Fruit fly (Drosophila melanogaster) whole organism, adult: ENCODE results near the gene Xpac.

ENCODE experiments used
- CG11617 ChIP-seq: fragments of 200-800 bp; sonication (Bioruptor generic); optimal IDR thresholded peaks from 2 replicates; lab custom pipeline; 2017; ENCODE audit warnings: mild to moderate bottlenecking, missing biosample characterization, missing genetic modification reagents, missing genetic modification characterization
- CG12768 ChIP-seq: fragments of 200-800 bp; sonication (Bioruptor generic); optimal IDR thresholded peaks from 2 replicates; lab custom pipeline; 2017; ENCODE audit warnings: missing biosample characterization, missing genetic modification characterization, mild to moderate bottlenecking, moderate library complexity, missing genetic modification reagents
- CG14711 ChIP-seq: fragments of 200-800 bp; sonication (Bioruptor generic); optimal IDR thresholded peaks from 2 replicates; lab custom pipeline; 2018; ENCODE audit warnings: missing biosample characterization, mild to moderate bottlenecking, missing genetic modification characterization, moderate library complexity
- CG1620 ChIP-seq: fragments of 200-800 bp; sonication (Bioruptor generic); optimal IDR thresholded peaks from 2 replicates; lab custom pipeline; 2016; ENCODE audit warnings: missing biosample characterization, missing genetic modification characterization
- CG33017 ChIP-seq: fragments of 200-800 bp; sonication (Bioruptor generic); optimal IDR thresholded peaks from 2 replicates; lab custom pipeline; 2018; ENCODE audit warnings: missing biosample characterization, mild to moderate bottlenecking, missing genetic modification characterization, moderate library complexity
- CG5204 ChIP-seq: fragments of 200-800 bp; sonication (Bioruptor generic); optimal IDR thresholded peaks from 2 replicates; lab custom pipeline; 2016; ENCODE audit warnings: missing biosample characterization, missing genetic modification characterization
- CG7045 ChIP-seq: fragments of 200-800 bp; sonication (Bioruptor generic); optimal IDR thresholded peaks from 2 replicates; lab custom pipeline; 2017; ENCODE audit warnings: missing biosample characterization, mild to moderate bottlenecking, missing genetic modification characterization
- CG7101 ChIP-seq: fragments of 200-800 bp; sonication (Bioruptor generic); optimal IDR thresholded peaks from 2 replicates; lab custom pipeline; 2018; ENCODE audit warnings: missing biosample characterization, mild to moderate bottlenecking, missing genetic modification characterization, moderate library complexity
- Clk ChIP-seq: fragments of 200-800 bp; sonication (Bioruptor generic); optimal IDR thresholded peaks from 2 replicates; lab custom pipeline; 2017; ENCODE audit warnings: missing biosample characterization, missing genetic modification characterization
- Crg-1 ChIP-seq: fragments of 200-800 bp; sonication (Bioruptor generic); optimal IDR thresholded peaks from 2 replicates; lab custom pipeline; 2016; ENCODE audit warnings: missing biosample characterization, missing genetic modification characterization
- Hr96 ChIP-seq: fragments of 200-800 bp; sonication (Bioruptor generic); optimal IDR thresholded peaks from 2 replicates; lab custom pipeline; 2016; ENCODE audit warnings: missing biosample characterization, missing genetic modification characterization
- Mnt ChIP-seq: fragments of 200-800 bp; sonication (Bioruptor generic); optimal IDR thresholded peaks from 2 replicates; lab custom pipeline; 2016; ENCODE audit warnings: missing biosample characterization, mild to moderate bottlenecking, missing genetic modification characterization
- bab1 ChIP-seq: fragments of 200-800 bp; sonication (Bioruptor generic); optimal IDR thresholded peaks from 3 replicates; lab custom pipeline; 2019; ENCODE audit warnings: missing biosample characterization, mild to moderate bottlenecking, missing genetic modification characterization, moderate library complexity
- cic ChIP-seq: fragments of 200-800 bp; sonication (Bioruptor generic); optimal IDR thresholded peaks from 2 replicates; lab custom pipeline; 2017; ENCODE audit warnings: missing biosample characterization, mild to moderate bottlenecking, missing genetic modification characterization, moderate library complexity
- cnc ChIP-seq, 2 experiments: fragments of >200 bp; optimal IDR thresholded peaks; 2 replicates each; lab custom pipeline; 2017
- kay ChIP-seq: fragments of 200-800 bp; sonication (Bioruptor generic); peaks from one replicate; lab custom pipeline; 2016; ENCODE audit warnings: missing biosample characterization, missing genetic modification characterization, borderline replicate concordance
- ovo ChIP-seq: fragments of 200-800 bp; sonication (Bioruptor generic); optimal IDR thresholded peaks from 2 replicates; lab custom pipeline; 2016; ENCODE audit warnings: missing biosample characterization, missing genetic modification characterization
- pad ChIP-seq: fragments of 200-800 bp; sonication (Bioruptor generic); optimal IDR thresholded peaks from 3 replicates; lab custom pipeline; 2017; ENCODE audit warnings: missing biosample characterization, missing genetic modification characterization, mild to moderate bottlenecking, moderate library complexity, missing genetic modification reagents
- tj ChIP-seq: fragments of 200-800 bp; sonication (Bioruptor generic); optimal IDR thresholded peaks from 3 replicates; lab custom pipeline; 2017; ENCODE audit warnings: missing biosample characterization, mild to moderate bottlenecking, missing genetic modification characterization, moderate library complexity
- toe ChIP-seq: fragments of 200-800 bp; sonication (Bioruptor generic); optimal IDR thresholded peaks from 2 replicates; lab custom pipeline; 2016; ENCODE audit warnings: missing biosample characterization, missing genetic modification characterization

Gene Xpac

dm6 chrX:4113698-4114216 lies 9.8 kb upstream of the Xpac start, which contains the start of the genes dgt4 and Nsun2:
Gene dgt4, plus strand, starts transcription at chrX:4113701.
Gene Nsun2, minus strand, starts transcription at chrX:4113734.
- TF ChIP-seq pad (no peak), Mnt (peak; percentile 66)

dm6 chrX:4108612-4109173 lies 4.7 kb upstream of the Xpac start:
- TF ChIP-seq bab1 (GFP tag; lab: Kevin White, UChicago) (no peak), Crg-1 (GFP tag; lab: Kevin White, UChicago) (peak; percentile 7)

DNA sequence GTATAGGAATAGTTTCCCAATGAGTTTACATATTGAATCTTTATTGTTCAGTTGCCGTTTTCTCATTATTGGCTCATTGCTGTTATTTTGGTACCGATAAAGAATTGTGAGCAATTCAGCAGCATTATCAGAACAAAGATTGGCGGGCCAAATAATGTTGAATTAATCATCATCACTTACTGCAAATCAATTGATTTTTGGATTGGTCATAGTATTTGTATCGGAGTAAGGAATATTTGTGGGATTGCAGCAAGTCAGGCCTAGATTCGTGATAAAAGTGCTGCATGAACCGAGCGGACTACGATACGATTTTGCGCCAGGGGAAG lies 4.1 kb upstream of the Xpac start:
- no peak for TF ChIP-seq kay (GFP tag; lab: Kevin White, UChicago)
- no peak for TF ChIP-seq CG33017 (tag; lab: Kevin White, UChicago)
- no peak for TF ChIP-seq CG7045
- no peak for TF ChIP-seq bab1 (GFP tag; lab: Kevin White, UChicago)
- TF ChIP-seq ovo (GFP tag; lab: Kevin White, UChicago) = no peak
- no peak for TF ChIP-seq CG12768 (GFP tag; lab: Kevin White, UChicago)
- no peak for TF ChIP-seq CG11617 (GFP tag; lab: Kevin White, UChicago)
- TF ChIP-seq tj (GFP tag; lab: Kevin White, UChicago) = no peak
- TF ChIP-seq CG14711 (tag; lab: Kevin White, UChicago) = no peak
- no peak for TF ChIP-seq cic (GFP tag; lab: Kevin White, UChicago)
- TF ChIP-seq pad = no peak
- no peak for TF ChIP-seq CG5204 (GFP tag; lab: Kevin White, UChicago)
- TF ChIP-seq CG7101 (tag; lab: Kevin White, UChicago) = no peak
- TF ChIP-seq Hr96 (GFP tag; lab: Kevin White, UChicago) = no peak
- TF ChIP-seq cnc (optimal IDR thresholded peaks at IDR 0.05; lab: Kevin White, UChicago) = no peak
- TF ChIP-seq Clk (GFP tag; lab: Kevin White, UChicago) = no peak
- no peak for TF ChIP-seq CG1620 (GFP tag; lab: Kevin White, UChicago)
- TF ChIP-seq toe (GFP tag; lab: Kevin White, UChicago) = no peak

DNA sequence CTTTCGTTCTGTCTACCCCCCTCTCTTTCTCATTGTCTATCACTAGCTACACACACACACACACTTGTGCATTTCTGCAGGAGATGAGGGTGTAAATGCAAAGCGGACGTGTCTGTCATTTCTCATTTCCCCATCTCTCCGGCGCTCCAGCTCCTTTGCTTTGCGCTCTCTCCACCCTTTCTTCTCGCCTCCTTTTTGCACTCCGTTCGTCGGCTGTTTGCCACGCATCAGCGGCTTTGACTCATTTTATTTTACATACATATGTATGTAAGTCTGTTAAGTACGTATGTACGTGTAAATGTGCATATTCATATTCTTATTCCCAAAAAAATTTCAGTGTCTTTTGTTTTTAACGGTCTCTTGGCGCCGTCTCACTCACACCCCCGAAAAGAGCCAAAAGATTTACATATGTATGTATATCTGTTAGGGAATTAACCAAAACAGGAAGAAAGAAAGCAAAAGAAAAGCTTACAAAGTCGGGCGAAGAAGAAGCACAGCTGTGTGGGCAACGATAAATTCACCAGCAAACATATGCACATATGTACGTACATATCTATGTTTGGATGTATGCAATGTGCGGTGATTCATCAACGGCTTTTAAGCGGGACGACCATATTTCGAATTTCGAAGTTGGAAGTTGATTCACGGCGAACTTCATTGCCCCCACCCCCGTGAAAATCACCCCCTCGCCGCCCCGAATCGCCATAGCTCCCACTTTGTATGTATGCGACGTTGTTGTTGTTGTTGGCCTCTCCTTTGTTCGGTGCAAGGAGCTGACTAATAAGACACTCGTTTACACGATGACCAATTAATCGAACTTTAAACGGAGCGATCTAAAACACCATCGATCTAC lies 3.5 kb upstream of the Xpac start:
- TF ChIP-seq Clk (GFP tag; lab: Kevin White, UChicago) (no peak), CG11617 (GFP tag; lab: Kevin White, UChicago) (no peak), pad (peak; percentile 34), CG12768 (GFP tag; lab: Kevin White, UChicago) (no peak), cnc (optimal IDR thresholded peaks at IDR 0.05; lab: Kevin White, UChicago) (no peak), bab1 (GFP tag; lab: Kevin White, UChicago) (peak; percentile 21)

DNA sequence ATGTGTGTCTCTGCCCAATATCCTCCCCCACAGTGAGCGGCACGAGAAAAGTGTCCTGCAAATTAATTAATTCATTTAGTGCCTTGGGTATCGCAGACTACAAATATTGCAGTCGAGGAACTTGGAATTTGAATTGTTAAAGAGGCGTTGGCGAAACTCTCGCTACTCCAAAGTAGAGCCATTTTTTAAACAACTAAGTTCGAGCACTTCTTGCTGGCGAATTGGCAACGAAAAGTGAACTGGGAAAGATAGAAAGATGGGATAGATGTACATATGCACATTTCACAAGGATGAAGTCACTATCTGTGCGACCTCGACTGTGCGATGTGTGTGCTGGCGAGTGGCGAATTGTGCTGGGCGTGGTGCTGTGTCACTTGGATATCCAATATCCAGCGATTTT lies 2.8 kb upstream of the Xpac start:
- TF ChIP-seq CG33017 (tag; lab: Kevin White, UChicago) = peak; percentile 47
- no peak for TF ChIP-seq cic (GFP tag; lab: Kevin White, UChicago)
- TF ChIP-seq CG14711 (tag; lab: Kevin White, UChicago) = peak; percentile 32
- peak; percentile 55 for TF ChIP-seq CG7101 (tag; lab: Kevin White, UChicago)
- no peak for TF ChIP-seq CG11617 (GFP tag; lab: Kevin White, UChicago)
- no peak for TF ChIP-seq Clk (GFP tag; lab: Kevin White, UChicago)
- TF ChIP-seq toe (GFP tag; lab: Kevin White, UChicago) = no peak
- TF ChIP-seq CG1620 (GFP tag; lab: Kevin White, UChicago) = no peak
- TF ChIP-seq cnc (optimal IDR thresholded peaks at IDR 0.05; lab: Kevin White, UChicago) = no peak
- TF ChIP-seq CG7045 = peak; percentile 44
- TF ChIP-seq CG12768 (GFP tag; lab: Kevin White, UChicago) = peak; percentile 36
- no peak for TF ChIP-seq pad
- TF ChIP-seq Mnt = no peak

- TF ChIP-seq CG1620 (GFP tag; lab: Kevin White, UChicago) (no peak), CG11617 (GFP tag; lab: Kevin White, UChicago) (no peak), tj (GFP tag; lab: Kevin White, UChicago) (peak; percentile 60), pad (no peak), CG12768 (GFP tag; lab: Kevin White, UChicago) (no peak), Crg-1 (GFP tag; lab: Kevin White, UChicago) (no peak), CG7101 (tag; lab: Kevin White, UChicago) (no peak)
Observed at dm6 chrX:4106240-4106639, 2.2 kb upstream of the Xpac start.

dm6 chrX:4105830-4106233 lies 1.8 kb upstream of the Xpac start, which contains the start of gene cib:
Gene cib, plus strand, starts transcription at chrX:4106113.
- TF ChIP-seq toe (GFP tag; lab: Kevin White, UChicago) (no peak), CG14711 (tag; lab: Kevin White, UChicago) (peak; percentile 42), CG5204 (GFP tag; lab: Kevin White, UChicago) (no peak), CG1620 (GFP tag; lab: Kevin White, UChicago) (peak; percentile 56), CG7101 (tag; lab: Kevin White, UChicago) (peak; percentile 60), cic (GFP tag; lab: Kevin White, UChicago) (peak; percentile 7), CG11617 (GFP tag; lab: Kevin White, UChicago) (no peak), cnc (optimal IDR thresholded peaks at IDR 0.05; lab: Kevin White, UChicago) (no peak), Clk (GFP tag; lab: Kevin White, UChicago) (no peak), pad (no peak), CG12768 (GFP tag; lab: Kevin White, UChicago) (no peak), ovo (GFP tag; lab: Kevin White, UChicago) (peak; percentile 27), Hr96 (GFP tag; lab: Kevin White, UChicago) (peak; percentile 53), kay (GFP tag; lab: Kevin White, UChicago) (no peak), CG33017 (tag; lab: Kevin White, UChicago) (no peak), tj (GFP tag; lab: Kevin White, UChicago) (no peak), bab1 (GFP tag; lab: Kevin White, UChicago) (peak; percentile 90), CG7045 (no peak), Crg-1 (GFP tag; lab: Kevin White, UChicago) (peak; percentile 67), Mnt (peak; percentile 67)
